Worm (Caenorhabditis elegans) whole organism, mixed stage, embryonic: ENCODE measurements around the gene him-10.

Experiments used
- blmp-1 ChIP-seq: fragments of 150-350 bp; optimal IDR thresholded peaks from 2 replicates; lab custom pipeline; 2014; ENCODE audit warnings: missing biosample characterization, missing genetic modification characterization
- elt-3 ChIP-seq: fragments of 150-350 bp; optimal IDR thresholded peaks from 2 replicates; lab custom pipeline; 2014; ENCODE audit warnings: missing biosample characterization, missing genetic modification characterization
- lsy-2 ChIP-seq: fragments of 150-350 bp; optimal IDR thresholded peaks from 2 replicates; lab custom pipeline; 2014; ENCODE audit warnings: missing biosample characterization, missing genetic modification characterization
- snpc-4 ChIP-seq: fragments of 150-350 bp; optimal IDR thresholded peaks from 2 replicates; lab custom pipeline; 2014; ENCODE audit warnings: missing biosample characterization, missing genetic modification characterization
- unc-62 ChIP-seq: fragments of 150-350 bp; optimal IDR thresholded peaks from 2 replicates; lab custom pipeline; 2014; ENCODE audit warnings: missing biosample characterization, missing genetic modification reagents, missing genetic modification characterization
- ztf-11 ChIP-seq: fragments of 150-350 bp; optimal IDR thresholded peaks from 2 replicates; lab custom pipeline; 2014; ENCODE audit warnings: missing biosample characterization, missing genetic modification characterization

- TF ChIP-seq ztf-11, result no peak
- no peak for TF ChIP-seq elt-3 (tag; lab: Kevin White, UChicago)
- no peak for TF ChIP-seq blmp-1 (tag; lab: Kevin White, UChicago)
- TF ChIP-seq lsy-2 (tag; lab: Kevin White, UChicago), result no peak
- no peak for TF ChIP-seq snpc-4 (tag; lab: Kevin White, UChicago)
- TF ChIP-seq unc-62 (GFP tag; lab: Kevin White, UChicago), result no peak
Observed at ce11 chrIII:5834663-5835062, 31.6 kb downstream of the him-10 start.
